Fruit fly (Drosophila melanogaster): ENCODE data around the gene hang.

DNA sequence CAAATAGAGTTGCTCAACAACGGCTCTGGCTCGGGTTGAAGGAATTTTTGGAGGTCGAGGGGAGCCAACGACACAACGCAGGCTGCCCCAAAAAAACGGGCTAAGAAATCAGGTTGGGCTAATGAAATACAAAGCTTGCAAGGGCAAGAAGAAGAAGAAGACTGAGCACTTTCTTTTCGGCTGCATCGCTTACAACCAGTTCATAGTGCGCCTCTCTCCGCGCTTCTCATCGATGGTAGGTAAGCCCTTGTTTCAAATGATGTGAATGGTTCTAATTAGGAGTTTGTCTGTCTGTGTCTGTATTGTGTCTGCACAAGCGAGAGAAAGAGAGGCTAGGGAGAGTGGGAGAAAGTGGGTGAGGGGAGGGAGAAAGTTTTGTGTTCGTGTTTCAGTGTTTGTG lies 34.0 kb downstream of the hang start:
- TF ChIP-seq insv (optimal IDR thresholded peaks at IDR 0.05): no peak
- TF ChIP-seq psq (optimal IDR thresholded peaks at IDR 0.05): no peak
- no peak for TF ChIP-seq h (optimal IDR thresholded peaks at IDR 0.05)
